Worm (Caenorhabditis elegans) whole organism, midembryonic: ENCODE data around the gene str-82.

Source experiments
- klf-2 ChIP-seq: fragments of 200-800 bp; sonication (Bioruptor generic); conservative IDR thresholded peaks from 2 replicates; pipeline ENCODE4 v1.3.6; 2022; ENCODE audit warnings: missing genetic modification reagents, missing genetic modification characterization, missing compliant biosample characterization
- med-1 ChIP-seq: sonication (generic microtip); optimal IDR thresholded peaks from 2 replicates; lab custom pipeline; 2017; ENCODE audit warnings: missing genetic modification characterization, mild to moderate bottlenecking, missing compliant biosample characterization, antibody characterized with exemption, missing genetic modification reagents; ENCODE audit not compliant: insufficient read depth

DNA sequence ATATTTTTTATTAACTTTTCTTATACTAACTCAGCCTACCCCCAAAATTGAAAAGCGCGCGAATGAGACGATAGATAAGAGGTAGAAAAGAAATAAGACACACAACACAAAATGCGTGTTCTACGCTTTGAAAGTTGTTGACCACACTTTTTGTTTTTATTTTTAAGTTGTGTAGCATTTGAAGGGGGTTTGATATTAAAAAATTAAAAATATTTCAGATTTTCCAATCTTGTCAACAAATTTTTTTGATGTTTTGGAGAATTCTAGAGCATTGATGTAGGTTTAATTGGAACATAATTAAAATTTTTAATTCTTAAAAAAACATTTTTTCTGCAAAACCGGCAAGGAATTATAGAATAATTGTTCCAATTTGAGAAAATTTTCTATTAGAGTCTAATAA lies 13.2 kb upstream of the str-82 start, which contains the start of gene cyp-34A6:
- TF ChIP-seq med-1 (GFP tag; lab: Kevin White, UChicago) (no peak), klf-2 (GFP tag; lab: Robert Waterston, UW) (no peak)
